Fruit fly (Drosophila melanogaster): ENCODE data around the gene CG5854.
A peak's percentile ranks its signal among the peaks of the same experiment; 100 is the strongest.

CG5854 gene

DNA sequence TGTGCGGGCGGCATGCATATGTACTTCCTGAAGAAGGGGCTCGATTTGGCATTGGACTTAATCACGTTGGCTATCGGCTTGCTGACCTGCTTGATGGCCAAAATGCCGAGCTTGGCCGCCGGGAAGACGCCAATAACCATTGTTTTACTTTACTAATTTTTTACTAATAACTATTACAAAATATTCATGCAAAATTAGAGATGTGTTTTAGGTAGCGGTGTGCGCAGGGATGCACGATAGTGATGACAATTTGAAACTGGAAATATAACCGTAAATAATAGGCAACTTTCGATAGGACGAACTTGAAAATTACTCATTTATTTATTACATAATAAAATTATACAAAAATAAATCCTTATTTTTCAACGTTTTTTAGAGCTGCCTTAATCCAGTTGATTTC is 6.3 kb upstream of the CG5854 start, which contains the start of gene CG13601:
CG13601 (minus strand) TSS at position 206 of the 400 bp plus-strand sequence.
- TF ChIP-seq CG17801 (GFP tag; optimal IDR thresholded peaks at IDR 0.05; ENCODE audit: partially characterized antibody): no peak

DNA sequence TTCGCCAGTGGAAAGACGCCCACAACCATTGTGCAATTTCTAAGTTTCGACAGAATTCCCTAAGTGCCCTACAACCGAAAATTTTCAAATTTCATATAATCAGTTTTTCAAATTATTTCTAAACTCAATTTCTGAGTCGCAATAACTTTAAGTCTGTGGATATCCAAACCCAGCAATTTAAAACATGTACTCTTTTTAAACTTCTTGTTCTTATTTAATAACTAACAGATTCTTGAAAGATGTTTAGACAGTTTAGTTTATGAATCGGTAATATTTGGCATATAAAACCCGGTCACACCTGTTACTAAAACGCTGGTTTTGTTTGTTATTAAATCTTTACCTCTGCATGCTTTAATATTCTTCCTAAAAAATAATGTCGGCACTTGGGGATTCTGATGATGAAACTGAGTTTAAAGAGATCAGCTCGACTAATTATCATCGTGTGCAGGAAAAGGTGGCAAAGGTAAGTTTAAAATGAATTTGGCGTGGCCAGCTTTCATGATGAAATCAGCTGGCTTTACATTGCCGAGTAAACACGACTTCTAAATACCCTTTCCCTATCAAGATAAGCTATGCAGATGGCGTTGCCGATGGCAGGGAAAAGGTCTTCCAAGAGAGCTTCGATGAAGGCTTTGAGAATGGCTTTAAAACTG is 4.6 kb upstream of the CG5854 start, which contains the start of the genes CG43998, CG43999 and CG31142:
CG43998 (minus strand) TSS at position 51 of the 653 bp plus-strand sequence.
CG43999 (minus strand) TSS at position 51 of the 653 bp plus-strand sequence.
CG31142 (plus strand) TSS at position 294 of the 653 bp plus-strand sequence.
- TF ChIP-seq CG17801 (GFP tag; optimal IDR thresholded peaks at IDR 0.05; ENCODE audit: partially characterized antibody): peak; percentile 33

DNA sequence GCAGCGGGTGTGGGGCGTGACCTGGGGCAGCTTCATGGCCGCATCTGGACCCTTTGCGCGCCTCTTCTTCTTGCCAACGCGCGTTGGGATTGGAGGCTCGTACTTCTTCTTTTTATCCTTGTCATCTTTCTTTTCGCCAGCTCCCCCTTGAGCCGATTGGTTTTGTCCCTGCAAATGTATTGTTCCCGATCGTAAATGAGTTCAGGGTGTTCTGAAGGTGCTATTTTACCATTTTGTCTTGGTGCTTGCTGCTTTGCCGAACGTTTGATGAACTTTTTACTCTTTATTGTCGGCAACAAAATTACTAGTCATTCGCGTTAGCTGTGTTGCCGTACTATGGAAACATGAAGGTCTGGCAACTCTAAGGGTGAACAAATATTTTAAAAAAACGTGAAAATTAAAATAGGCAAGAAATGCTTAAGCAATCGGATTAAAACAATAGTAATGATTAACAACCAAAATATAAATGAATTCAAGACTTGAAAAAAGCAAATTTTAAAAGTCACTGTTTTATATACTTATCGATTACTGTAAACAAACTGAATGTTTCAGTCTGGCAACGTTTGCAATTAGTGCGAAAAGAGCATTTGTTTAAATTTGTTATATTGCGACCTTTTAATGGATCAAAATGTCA is 2.5 kb upstream of the CG5854 start, which contains the start of the genes Rpt2 and CG13599:
Rpt2 (minus strand) TSS at position 464 of the 634 bp plus-strand sequence.
CG13599 (plus strand) TSS at position 545 of the 634 bp plus-strand sequence.
- peak; percentile 63 for TF ChIP-seq CG17801 (GFP tag; optimal IDR thresholded peaks at IDR 0.05; ENCODE audit: partially characterized antibody)

DNA sequence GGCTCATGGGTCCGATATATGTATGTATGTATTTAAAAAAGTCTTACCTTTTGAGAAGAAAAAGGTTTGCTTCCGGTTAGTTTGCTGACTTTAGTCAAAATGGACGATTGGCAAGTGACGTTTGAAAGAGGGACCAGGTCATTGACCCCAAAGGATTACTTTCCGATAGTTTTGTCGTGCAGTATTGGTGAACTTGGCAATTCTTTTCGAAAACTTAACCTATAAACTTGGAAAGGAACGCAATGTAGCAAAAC is 355 bp upstream of the CG5854 start, which contains the start of gene RpS19b:
RpS19b (minus strand) TSS at position 101 of the 254 bp plus-strand sequence.
- no peak for TF ChIP-seq CG17801 (GFP tag; optimal IDR thresholded peaks at IDR 0.05; ENCODE audit: partially characterized antibody)

dm6 chr3R:23938564-23939122 is 4.9 kb downstream of the CG5854 start:
- TF ChIP-seq CG17801 (GFP tag; optimal IDR thresholded peaks at IDR 0.05; ENCODE audit: partially characterized antibody): no peak

DNA sequence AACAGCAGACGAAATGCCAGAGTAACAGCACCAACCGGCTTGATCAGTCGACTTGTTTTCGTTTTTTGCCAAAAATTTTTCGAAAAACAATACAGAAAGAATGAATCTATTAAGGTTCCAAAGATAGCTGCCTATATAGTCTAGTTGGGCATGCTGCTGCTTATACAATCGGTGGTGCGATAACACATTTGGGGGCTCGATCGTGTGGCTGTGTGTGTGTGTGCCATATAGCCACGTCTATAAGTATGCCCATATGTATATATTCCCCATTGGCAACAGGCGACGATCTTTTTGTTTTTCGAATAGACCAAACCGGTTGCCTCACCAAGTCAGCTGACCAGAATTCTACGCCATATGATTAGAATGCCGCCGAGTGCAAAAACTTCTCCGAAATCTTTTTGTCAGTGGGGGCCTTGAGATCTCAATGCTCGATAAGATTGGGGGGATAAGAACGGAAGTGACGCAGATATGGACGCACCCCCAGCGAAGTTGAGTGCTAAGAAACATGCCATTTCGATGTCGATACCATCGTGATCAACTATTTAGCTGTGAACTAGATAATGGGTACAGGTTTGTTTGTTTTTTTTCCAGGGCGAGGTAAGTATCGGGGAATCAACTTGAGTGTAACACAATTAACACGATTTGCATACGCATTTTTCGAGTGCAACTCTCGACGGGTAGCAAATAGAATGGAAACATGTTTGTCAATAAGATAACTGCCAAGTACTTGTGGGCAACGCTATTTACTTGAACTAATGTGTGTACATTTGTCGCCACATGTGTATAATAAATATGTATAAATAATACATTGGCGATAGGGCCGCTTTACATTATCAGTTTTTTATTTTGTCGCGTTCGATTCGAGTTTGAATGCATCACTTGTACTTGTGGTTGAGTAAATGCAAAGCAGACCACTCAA is 6.5 kb downstream of the CG5854 start:
- no peak for TF ChIP-seq CG17801 (GFP tag; optimal IDR thresholded peaks at IDR 0.05; ENCODE audit: partially characterized antibody)

DNA sequence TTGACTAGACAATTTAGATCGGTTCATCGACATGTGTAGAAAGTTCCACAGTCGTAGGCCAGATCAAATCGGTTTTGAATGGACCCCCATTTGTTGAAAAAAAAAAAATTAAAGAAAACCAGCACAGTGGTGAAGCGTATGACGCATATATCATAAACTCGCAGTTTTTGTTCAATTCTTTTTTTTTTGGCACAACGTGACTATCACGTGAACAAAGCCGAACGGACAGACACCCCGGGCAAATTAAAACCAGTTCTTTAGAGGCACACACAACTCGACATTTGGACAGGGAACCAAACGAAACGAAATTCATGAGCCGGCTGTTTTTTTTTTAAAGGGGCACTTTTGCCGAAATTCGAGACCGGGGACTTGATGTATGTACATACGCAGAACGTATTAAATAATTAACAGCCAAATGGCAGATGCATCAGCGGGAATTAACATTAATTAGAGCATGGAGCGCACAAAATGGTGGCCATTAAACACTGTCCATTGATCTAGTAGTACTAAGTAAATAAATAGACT is 7.2 kb downstream of the CG5854 start:
- no peak for TF ChIP-seq CG17801 (GFP tag; optimal IDR thresholded peaks at IDR 0.05; ENCODE audit: partially characterized antibody)

DNA sequence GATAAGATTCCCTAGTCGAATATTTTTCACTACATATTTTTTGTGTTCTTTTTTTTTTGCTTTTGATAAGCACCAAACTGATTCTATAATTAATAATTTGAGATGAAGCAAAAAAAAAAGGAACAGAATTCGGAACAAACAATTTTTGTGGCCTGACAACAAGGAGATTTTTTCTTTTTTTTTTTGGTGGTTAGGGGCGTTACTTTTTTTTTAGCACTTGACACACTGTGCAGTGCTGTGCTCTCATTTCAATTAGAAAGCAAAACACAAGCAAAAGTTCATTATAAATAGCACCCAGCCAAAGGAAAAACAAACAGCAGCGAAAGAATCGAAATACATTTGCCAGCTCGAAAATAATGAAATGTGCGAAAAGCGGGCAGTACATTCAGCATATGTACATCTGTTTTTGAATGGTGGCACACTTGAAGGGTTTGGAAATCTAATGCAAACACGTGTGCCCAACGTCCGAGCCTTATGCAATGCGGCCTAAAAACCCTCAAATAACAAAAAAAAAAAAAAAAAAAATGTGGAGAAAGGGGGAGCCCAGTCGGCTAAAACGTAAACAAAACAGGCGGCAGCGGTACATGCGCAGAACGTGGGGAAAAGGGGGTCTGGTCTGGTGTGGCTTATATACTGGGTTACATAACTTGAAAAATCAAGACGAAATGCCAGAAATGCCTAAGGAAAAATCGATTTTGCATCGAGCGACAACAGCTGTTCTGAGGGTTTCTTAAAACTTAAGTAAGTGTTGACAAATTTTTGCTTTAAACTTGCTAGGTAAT is 8.1 kb downstream of the CG5854 start:
- TF ChIP-seq CG17801 (GFP tag; optimal IDR thresholded peaks at IDR 0.05; ENCODE audit: partially characterized antibody): no peak

DNA sequence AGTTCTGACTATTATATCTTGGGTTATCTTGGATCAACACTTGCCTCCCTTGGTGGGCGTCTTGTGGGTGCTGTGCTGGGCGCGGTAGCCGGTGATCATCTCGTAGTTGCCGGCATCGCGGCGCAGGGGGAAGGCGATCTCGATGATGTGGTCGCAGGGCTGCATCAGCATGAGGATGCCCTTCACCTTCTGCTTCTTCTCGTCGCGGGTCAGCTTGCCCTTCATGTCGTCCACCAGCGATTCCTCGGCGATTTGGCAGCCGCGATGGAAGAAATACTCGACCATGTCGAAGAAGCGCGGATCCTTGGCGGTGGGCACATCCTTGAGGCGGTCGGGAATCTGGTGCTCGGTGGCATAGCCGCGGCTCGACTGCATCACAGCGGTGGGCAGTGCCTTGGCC is 8.8 kb downstream of the CG5854 start:
- no peak for TF ChIP-seq CG17801 (GFP tag; optimal IDR thresholded peaks at IDR 0.05; ENCODE audit: partially characterized antibody)

DNA sequence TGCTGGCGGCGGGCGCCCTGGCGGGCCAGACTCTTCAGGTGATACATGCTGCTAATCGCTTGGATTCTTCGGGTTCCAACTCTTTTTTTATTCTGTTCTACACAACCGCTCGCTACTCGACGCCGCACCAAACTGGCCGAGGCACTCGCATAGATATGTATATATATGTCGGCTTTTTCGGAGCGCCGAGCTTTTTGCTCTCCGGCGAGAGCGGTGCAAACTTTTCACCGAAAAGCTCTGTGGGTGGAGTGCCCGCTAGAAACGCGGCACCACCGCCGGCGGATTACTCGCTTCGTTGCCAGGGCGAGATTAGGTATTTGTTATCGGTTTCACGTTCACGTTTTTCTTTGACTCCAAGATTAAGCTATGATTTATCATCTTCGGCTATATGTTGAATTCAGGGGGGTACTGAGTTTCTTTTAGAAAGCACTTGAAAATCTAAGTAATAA is 9.3 kb downstream of the CG5854 start, which contains the start of gene Gdh:
Gdh (minus strand) TSS at position 137 of the 449 bp plus-strand sequence.
- TF ChIP-seq CG17801 (GFP tag; optimal IDR thresholded peaks at IDR 0.05; ENCODE audit: partially characterized antibody): peak; percentile 69

DNA sequence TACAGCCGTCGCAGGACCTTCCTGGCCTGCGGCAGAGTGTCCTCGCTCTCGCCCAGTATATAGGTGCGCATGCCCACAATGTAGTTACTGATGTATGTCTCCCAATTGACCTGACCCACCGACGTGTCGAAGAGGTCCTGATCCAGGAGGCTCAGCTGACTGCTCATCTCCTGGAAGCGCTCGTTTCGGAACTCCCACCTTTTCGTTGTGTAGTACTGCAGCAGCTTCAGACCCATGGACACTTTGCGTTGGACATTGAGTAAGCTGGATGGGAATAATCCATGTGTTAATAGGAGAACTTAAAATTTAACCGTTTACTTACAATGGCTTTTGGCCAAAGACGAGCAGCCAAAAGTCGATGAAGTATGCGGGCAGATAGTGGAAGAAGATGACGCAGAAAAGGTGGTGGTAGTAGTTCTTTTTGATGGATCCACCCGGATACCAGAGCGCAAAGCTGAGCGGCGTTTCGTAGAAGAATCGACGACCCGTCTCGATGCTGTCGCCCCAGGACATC is 10.2 kb downstream of the CG5854 start:
- no peak for TF ChIP-seq CG17801 (GFP tag; optimal IDR thresholded peaks at IDR 0.05; ENCODE audit: partially characterized antibody)

dm6 chr3R:23947002-23947401 is 13.3 kb downstream of the CG5854 start:
- TF ChIP-seq CG17801 (GFP tag; optimal IDR thresholded peaks at IDR 0.05; ENCODE audit: partially characterized antibody): no peak

- TF ChIP-seq CG17801 (GFP tag; optimal IDR thresholded peaks at IDR 0.05; ENCODE audit: partially characterized antibody): no peak
These were observed 14.5 kb downstream of the CG5854 start, which contains the start of gene CG12268 for dm6 chr3R:23948324-23948465. TSS of gene CG12268 (minus strand) at chr3R:23948424.

Data from ovary, adult (tissue).